Fruit fly (Drosophila melanogaster): ENCODE data around the gene fwe.

fwe gene

DNA sequence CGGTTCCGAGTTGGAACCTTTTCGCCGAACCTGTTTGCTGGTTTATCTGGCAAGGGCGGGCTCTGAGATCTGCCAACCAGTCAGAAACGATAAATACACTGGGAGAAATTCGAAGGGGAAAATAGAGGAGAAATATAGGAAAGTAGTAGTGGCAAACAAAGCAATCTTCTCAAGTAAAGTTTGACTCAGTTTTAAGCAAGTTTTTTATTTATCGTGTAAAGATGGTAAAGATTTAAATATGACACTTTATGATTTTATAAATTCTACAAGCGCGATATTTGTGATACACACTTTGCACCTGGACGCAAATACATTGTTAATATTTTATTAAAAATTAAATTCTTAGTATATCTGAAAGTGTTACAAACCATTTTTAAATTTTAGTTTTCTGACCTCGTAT, 31.4 kb upstream of the fwe start (continued):
- TF ChIP-seq CG1621 (tag; optimal IDR thresholded peaks at IDR 0.05) (no peak), CG31627 (GFP tag; optimal IDR thresholded peaks at IDR 0.05) (peak; percentile 51), Smox (GFP tag; optimal IDR thresholded peaks at IDR 0.05) (peak; percentile 37), CG6792 (GFP tag; optimal IDR thresholded peaks at IDR 0.05) (peak; percentile 19), Hr4 (GFP tag; optimal IDR thresholded peaks at IDR 0.05) (no peak), svp (GFP tag) (peak; percentile 62), Eip75B (GFP tag; optimal IDR thresholded peaks at IDR 0.05) (peak; percentile 24), CG11294 (GFP tag; IDR thresholded peaks at IDR 0.05) (no peak), Hr39 (GFP tag; optimal IDR thresholded peaks at IDR 0.05) (peak; percentile 29), dsx (GFP tag; optimal IDR thresholded peaks at IDR 0.05; ENCODE audit: poor library complexity, severe bottlenecking) (no peak), Met (GFP tag; optimal IDR thresholded peaks at IDR 0.05) (peak; percentile 39), CG15336 (GFP tag; IDR thresholded peaks at IDR 0.05) (no peak), eg (GFP tag; IDR thresholded peaks at IDR 0.05) (no peak), CG6854 (GFP tag; optimal IDR thresholded peaks at IDR 0.05) (no peak), Lpt (GFP tag; optimal IDR thresholded peaks at IDR 0.05) (no peak), CG11902 (GFP tag; optimal IDR thresholded peaks at IDR 0.05) (no peak), vri (GFP tag; optimal IDR thresholded peaks at IDR 0.05) (no peak), Hr38 (GFP tag; optimal IDR thresholded peaks at IDR 0.05) (no peak), Blimp-1 (GFP tag; optimal IDR thresholded peaks at IDR 0.05) (peak; percentile 15), CG10669 (GFP tag; optimal IDR thresholded peaks at IDR 0.05) (no peak), Eip78C (GFP tag) (peak; percentile 80), CG8319 (GFP tag; optimal IDR thresholded peaks at IDR 0.05) (no peak), CG4318 (GFP tag; optimal IDR thresholded peaks at IDR 0.05) (no peak), CG8632 (GFP tag; optimal IDR thresholded peaks at IDR 0.05) (peak; percentile 25)

DNA sequence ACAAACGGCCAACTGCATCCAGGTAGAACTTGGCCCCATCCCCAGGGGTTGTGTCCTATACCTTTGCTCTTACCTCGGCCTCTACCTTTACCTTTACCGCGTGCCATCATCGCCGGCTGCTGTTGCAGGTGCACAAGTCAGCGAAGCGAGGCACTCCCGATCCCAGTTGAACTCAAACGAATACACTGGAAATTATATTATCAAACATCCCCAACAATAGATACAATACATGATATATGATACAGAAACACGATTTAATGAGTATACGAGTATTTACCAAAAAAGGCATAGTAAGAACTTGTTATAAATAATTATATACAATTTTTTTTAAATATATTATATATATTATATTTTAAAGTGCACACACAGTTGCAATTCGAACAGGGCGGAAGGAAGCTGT, 31.0 kb upstream of the fwe start:
- TF ChIP-seq dsx (GFP tag; optimal IDR thresholded peaks at IDR 0.05; ENCODE audit: poor library complexity, severe bottlenecking), result peak; percentile 16
- TF ChIP-seq esn (GFP tag; optimal IDR thresholded peaks at IDR 0.05), result no peak
- no peak for TF ChIP-seq CG8632 (GFP tag; optimal IDR thresholded peaks at IDR 0.05)
- no peak for TF ChIP-seq CG31627 (GFP tag; optimal IDR thresholded peaks at IDR 0.05)
- peak; percentile 9 for TF ChIP-seq Ets96B (tag; optimal IDR thresholded peaks at IDR 0.05)
- no peak for TF ChIP-seq CG11902 (GFP tag; optimal IDR thresholded peaks at IDR 0.05)
- no peak for TF ChIP-seq CG6854 (GFP tag; optimal IDR thresholded peaks at IDR 0.05)
- TF ChIP-seq fd85E (GFP tag; optimal IDR thresholded peaks at IDR 0.05), result no peak
- TF ChIP-seq svp (GFP tag), result peak; percentile 69
- TF ChIP-seq Hr38 (GFP tag; optimal IDR thresholded peaks at IDR 0.05), result no peak

DNA sequence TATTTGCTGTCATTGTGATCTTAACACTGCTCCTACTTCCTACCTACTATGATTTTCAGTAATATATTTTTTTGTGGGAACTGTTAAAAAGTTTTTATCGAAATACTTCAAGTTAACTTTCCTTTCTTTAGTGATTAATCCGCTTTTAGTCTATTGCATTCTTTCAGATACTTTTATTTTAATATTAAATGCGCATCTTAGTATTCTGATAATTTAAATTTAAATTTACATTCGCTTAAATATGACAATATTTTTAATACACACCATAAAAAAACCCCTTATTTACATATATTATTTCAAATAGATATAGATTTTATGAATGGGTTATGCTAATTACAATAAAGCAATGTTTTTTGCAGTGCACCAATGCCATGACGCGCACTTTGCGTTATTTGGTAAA, 28.4 kb upstream of the fwe start:
- TF ChIP-seq Eip78C (GFP tag), result peak; percentile 46
- no peak for TF ChIP-seq CG1621 (tag; optimal IDR thresholded peaks at IDR 0.05)
- TF ChIP-seq svp (GFP tag), result peak; percentile 52

DNA sequence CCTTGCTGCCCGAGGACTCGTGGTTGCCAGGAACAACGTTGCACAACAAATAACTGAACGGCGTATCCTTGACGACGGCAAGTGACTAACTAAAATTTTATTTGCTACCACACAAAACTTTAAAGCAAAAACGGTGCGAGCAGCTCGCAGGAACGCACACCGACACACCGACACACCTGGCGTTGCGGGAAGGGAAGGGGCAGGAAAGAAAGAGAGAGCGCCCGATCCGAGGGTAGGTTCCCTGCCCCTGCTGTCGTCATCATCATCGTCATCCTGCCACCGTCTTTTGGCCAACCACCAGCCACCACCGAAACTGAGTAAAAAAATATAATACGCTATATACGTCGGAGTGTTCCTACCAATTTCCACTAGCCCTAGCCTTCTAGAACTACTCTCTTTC, 27.8 kb upstream of the fwe start, which contains the start of gene meru:
meru (minus strand) TSS at position 101 of the 400 bp plus-strand sequence.
- TF ChIP-seq CG8632 (GFP tag; optimal IDR thresholded peaks at IDR 0.05) (no peak), Sox14 (GFP tag; optimal IDR thresholded peaks at IDR 0.05) (no peak), CG15336 (GFP tag; IDR thresholded peaks at IDR 0.05) (no peak), Hr4 (GFP tag; optimal IDR thresholded peaks at IDR 0.05) (no peak)

DNA sequence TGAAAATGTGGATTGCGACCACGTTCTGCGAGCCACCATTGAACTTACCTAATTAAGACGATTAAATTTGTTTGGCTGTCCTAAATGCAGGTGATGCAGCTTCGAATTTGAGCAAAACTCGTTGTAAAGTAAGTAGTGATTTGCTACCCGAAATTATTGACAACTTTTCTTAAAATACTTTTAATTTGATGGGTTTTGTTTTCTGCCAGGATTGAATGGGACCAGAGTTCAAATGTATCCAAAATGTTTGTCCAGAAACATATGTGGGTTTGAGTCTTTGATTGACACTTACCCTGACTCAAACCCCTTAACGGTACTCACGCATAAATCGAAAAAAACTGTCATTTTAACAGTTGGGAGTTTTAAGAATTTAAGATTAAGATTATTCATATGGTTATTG, 21.0 kb upstream of the fwe start, which contains the start of gene CG15715:
CG15715 (minus strand) TSS at position 274 of the 400 bp plus-strand sequence.
- TF ChIP-seq Blimp-1 (GFP tag; optimal IDR thresholded peaks at IDR 0.05), result peak; percentile 4
- no peak for TF ChIP-seq CG16779 (tag; optimal IDR thresholded peaks at IDR 0.05)
- TF ChIP-seq CG3032 (tag; optimal IDR thresholded peaks at IDR 0.05), result peak; percentile 1
- no peak for TF ChIP-seq CG11762 (GFP tag; optimal IDR thresholded peaks at IDR 0.05; ENCODE audit: insufficient read depth)

All from whole organism, prepupa.